Worm (Caenorhabditis elegans) whole organism, late embryonic: Measurements from ENCODE around the gene Y54F10BM.6.

Experiments
- C08G9.2 ChIP-seq: sonication (generic microtip); optimal IDR thresholded peaks from 2 replicates; lab custom pipeline; 2016; ENCODE audit warnings: mild to moderate bottlenecking, missing genetic modification characterization, moderate library complexity, missing compliant biosample characterization
- C38D4.7 ChIP-seq: fragments of 200-800 bp; sonication (Bioruptor generic); optimal IDR thresholded peaks from 2 replicates; lab custom pipeline; 2018; ENCODE audit warnings: mild to moderate bottlenecking, missing genetic modification characterization, moderate library complexity, missing compliant biosample characterization
- F13H6.1 ChIP-seq: sonication (generic microtip); optimal IDR thresholded peaks from 2 replicates; lab custom pipeline; 2016; ENCODE audit warnings: missing genetic modification characterization, missing compliant biosample characterization
- K02D7.2 ChIP-seq: sonication (generic microtip); optimal IDR thresholded peaks from 2 replicates; lab custom pipeline; 2017; ENCODE audit warnings: mild to moderate bottlenecking, missing genetic modification characterization, missing compliant biosample characterization
- T23F11.4 ChIP-seq: fragments of 200-800 bp; sonication (Bioruptor generic); optimal IDR thresholded peaks from 2 replicates; lab custom pipeline; 2018; ENCODE audit warnings: mild to moderate bottlenecking, missing genetic modification characterization, missing compliant biosample characterization
- ama-1 ChIP-seq: fragments of 150-350 bp; optimal IDR thresholded peaks from 2 replicates; lab custom pipeline; 2014
- ceh-14 ChIP-seq: sonication (generic microtip); optimal IDR thresholded peaks from 2 replicates; lab custom pipeline; 2016; ENCODE audit warnings: missing genotype, missing genetic modification characterization, missing compliant biosample characterization
- ceh-2 ChIP-seq: sonication (generic microtip); optimal IDR thresholded peaks from 2 replicates; lab custom pipeline; 2016; ENCODE audit warnings: missing genotype, missing genetic modification characterization, missing compliant biosample characterization
- ceh-22 ChIP-seq: sonication (generic microtip); optimal IDR thresholded peaks from 2 replicates; lab custom pipeline; 2017; ENCODE audit warnings: missing biosample characterization, missing genetic modification characterization
- ceh-24 ChIP-seq: sonication (generic microtip); optimal IDR thresholded peaks from 2 replicates; lab custom pipeline; 2016; ENCODE audit warnings: mild to moderate bottlenecking, missing genetic modification characterization, missing compliant biosample characterization
- ceh-31 ChIP-seq: sonication (generic microtip); optimal IDR thresholded peaks from 2 replicates; lab custom pipeline; 2016; ENCODE audit warnings: missing genetic modification characterization, missing compliant biosample characterization
- ceh-34 ChIP-seq: sonication (generic microtip); optimal IDR thresholded peaks from 2 replicates; lab custom pipeline; 2016; ENCODE audit warnings: mild to moderate bottlenecking, missing genetic modification characterization, missing compliant biosample characterization
- ceh-48 ChIP-seq: sonication (generic microtip); optimal IDR thresholded peaks from 2 replicates; lab custom pipeline; 2016; ENCODE audit warnings: missing genetic modification characterization, inconsistent platforms, missing compliant biosample characterization
- che-1 ChIP-seq: sonication (generic microtip); optimal IDR thresholded peaks from 2 replicates; lab custom pipeline; 2016; ENCODE audit warnings: mild to moderate bottlenecking, missing genetic modification characterization, missing compliant biosample characterization
- elt-2 ChIP-seq: sonication (generic microtip); optimal IDR thresholded peaks from 2 replicates; lab custom pipeline; 2016; ENCODE audit warnings: missing genetic modification reagents, missing genetic modification characterization, missing compliant biosample characterization
- elt-4 ChIP-seq: sonication (generic microtip); optimal IDR thresholded peaks from 2 replicates; lab custom pipeline; 2016; ENCODE audit warnings: missing genetic modification characterization, missing compliant biosample characterization
- ets-4 ChIP-seq: sonication (generic microtip); optimal IDR thresholded peaks from 2 replicates; lab custom pipeline; 2016; ENCODE audit warnings: missing genetic modification characterization, missing compliant biosample characterization
- eyg-1 ChIP-seq: sonication (generic microtip); optimal IDR thresholded peaks from 2 replicates; lab custom pipeline; 2016; ENCODE audit warnings: missing genotype, missing genetic modification characterization, missing compliant biosample characterization
- fkh-10 ChIP-seq: fragments of 150-350 bp; optimal IDR thresholded peaks from 2 replicates; lab custom pipeline; 2014; ENCODE audit warnings: missing biosample characterization, missing genetic modification reagents, missing genetic modification characterization
- gmeb-2 ChIP-seq: sonication (generic microtip); optimal IDR thresholded peaks from 2 replicates; lab custom pipeline; 2016; ENCODE audit warnings: missing genetic modification characterization, inconsistent platforms, missing compliant biosample characterization
- hlh-15 ChIP-seq: sonication (generic microtip); optimal IDR thresholded peaks from 2 replicates; lab custom pipeline; 2016; ENCODE audit warnings: missing genetic modification characterization, missing compliant biosample characterization
- hlh-30 ChIP-seq: sonication (generic microtip); optimal IDR thresholded peaks from 2 replicates; lab custom pipeline; 2017; ENCODE audit warnings: antibody characterized with exemption, missing genetic modification characterization, missing compliant biosample characterization; ENCODE audit not compliant: insufficient read depth
- hlh-6 ChIP-seq: sonication (generic microtip); optimal IDR thresholded peaks from 2 replicates; lab custom pipeline; 2016; ENCODE audit warnings: missing genotype, missing genetic modification characterization, missing compliant biosample characterization
- lim-6 ChIP-seq: sonication (generic microtip); optimal IDR thresholded peaks from 2 replicates; lab custom pipeline; 2016; ENCODE audit warnings: missing genetic modification characterization, missing compliant biosample characterization
- lin-11 ChIP-seq: fragments of 200-800 bp; sonication (Bioruptor generic); optimal IDR thresholded peaks from 2 replicates; lab custom pipeline; 2018; ENCODE audit warnings: mild to moderate bottlenecking, missing genetic modification characterization, missing compliant biosample characterization
- mec-3 ChIP-seq: sonication (generic microtip); optimal IDR thresholded peaks from 2 replicates; lab custom pipeline; 2016; ENCODE audit warnings: borderline replicate concordance, missing genetic modification characterization, missing compliant biosample characterization
- pag-3 ChIP-seq: sonication (generic microtip); optimal IDR thresholded peaks from 2 replicates; lab custom pipeline; 2016; ENCODE audit warnings: missing compliant biosample characterization, missing genetic modification characterization, borderline replicate concordance
- pat-9 ChIP-seq: fragments of 200-800 bp; sonication (Bioruptor generic); optimal IDR thresholded peaks from 2 replicates; lab custom pipeline; 2018; ENCODE audit warnings: mild to moderate bottlenecking, missing genetic modification characterization, moderate library complexity, missing compliant biosample characterization
- pax-1 ChIP-seq: fragments of 150-350 bp; optimal IDR thresholded peaks from 2 replicates; lab custom pipeline; 2014; ENCODE audit warnings: missing biosample characterization, missing genetic modification characterization
- pha-4 ChIP-seq: fragments of 150-350 bp; optimal IDR thresholded peaks from 2 replicates; lab custom pipeline; 2018; ENCODE audit warnings: missing biosample characterization, missing genetic modification reagents, missing genetic modification characterization
- pqm-1 ChIP-seq: sonication (generic microtip); optimal IDR thresholded peaks from 2 replicates; lab custom pipeline; 2016; ENCODE audit warnings: missing genetic modification characterization, missing compliant biosample characterization
- pros-1 ChIP-seq: fragments of 150-350 bp; optimal IDR thresholded peaks from 2 replicates; lab custom pipeline; 2014; ENCODE audit warnings: missing biosample characterization, missing genetic modification reagents, missing genetic modification characterization
- ref-2 ChIP-seq: sonication (generic microtip); optimal IDR thresholded peaks from 2 replicates; lab custom pipeline; 2016; ENCODE audit warnings: missing genetic modification characterization, missing compliant biosample characterization
- rnt-1 ChIP-seq: sonication (generic microtip); optimal IDR thresholded peaks from 2 replicates; lab custom pipeline; 2016; ENCODE audit warnings: missing genetic modification characterization, missing compliant biosample characterization
- sox-4 ChIP-seq: sonication (generic microtip); optimal IDR thresholded peaks from 2 replicates; lab custom pipeline; 2017; ENCODE audit warnings: mild to moderate bottlenecking, missing genetic modification characterization, inconsistent platforms, missing compliant biosample characterization
- tbx-2 ChIP-seq: sonication (generic microtip); optimal IDR thresholded peaks from 2 replicates; lab custom pipeline; 2016; ENCODE audit warnings: missing genetic modification characterization, missing compliant biosample characterization
- ttx-3 ChIP-seq: sonication (generic microtip); optimal IDR thresholded peaks from 2 replicates; lab custom pipeline; 2016; ENCODE audit warnings: missing genetic modification reagents, missing genetic modification characterization, missing compliant biosample characterization
- unc-3 ChIP-seq, 2 experiments: fragments of 200-800 bp in 1 of 2; sonication (Bioruptor generic) in 1 of 2; sonication (generic microtip) in 1 of 2; conservative IDR thresholded peaks in 1 of 2; optimal IDR thresholded peaks in 1 of 2; 2 replicates each; pipeline versions ENCODE4 v1.3.6 to Lab custom; 2016 to 2022; ENCODE audit warnings: missing compliant biosample characterization in 2 of 2, missing genetic modification characterization in 2 of 2, missing genetic modification reagents in 1 of 2
- unc-42 ChIP-seq: sonication (generic microtip); optimal IDR thresholded peaks from 2 replicates; lab custom pipeline; 2016; ENCODE audit warnings: missing genotype, missing genetic modification characterization, missing compliant biosample characterization
- unc-55 ChIP-seq: sonication (generic microtip); optimal IDR thresholded peaks from 2 replicates; lab custom pipeline; 2017; ENCODE audit warnings: missing biosample characterization, missing genetic modification reagents, missing genetic modification characterization
- unc-86 ChIP-seq: sonication (generic microtip); optimal IDR thresholded peaks from 2 replicates; lab custom pipeline; 2016; ENCODE audit warnings: missing genetic modification characterization, missing compliant biosample characterization
- zip-5 ChIP-seq: sonication (generic microtip); optimal IDR thresholded peaks from 2 replicates; lab custom pipeline; 2016; ENCODE audit warnings: missing genetic modification characterization, missing compliant biosample characterization

Y54F10BM.6 gene

ce11 chrIII:2262942-2263341 is at the start of gene Y54F10BM.6:
Y54F10BM.6 (plus strand) TSS chrIII:2263242.
- TF ChIP-seq elt-4 (no peak), ceh-14 (tag; lab: Kevin White, UChicago) (no peak), C38D4.7 (GFP tag; lab: Kevin White, UChicago) (no peak), ceh-2 (no peak), pros-1 (tag; lab: Kevin White, UChicago) (no peak), ceh-22 (tag; lab: Kevin White, UChicago) (no peak), che-1 (no peak), F13H6.1 (tag; lab: Kevin White, UChicago) (no peak), sox-4 (no peak), ref-2 (tag; lab: Kevin White, UChicago) (no peak), zip-5 (tag; lab: Kevin White, UChicago) (no peak), pqm-1 (tag; lab: Kevin White, UChicago) (no peak), unc-86 (tag; lab: Kevin White, UChicago) (no peak), hlh-15 (no peak)

- TF ChIP-seq ceh-24 (tag; lab: Kevin White, UChicago) = no peak
- TF ChIP-seq lin-11 (tag; lab: Kevin White, UChicago) = no peak
- no peak for TF ChIP-seq tbx-2 (tag; lab: Kevin White, UChicago)
- no peak for TF ChIP-seq pha-4 (tag; lab: Kevin White, UChicago)
- TF ChIP-seq hlh-30 (tag; lab: Kevin White, UChicago) = no peak
- no peak for TF ChIP-seq hlh-6 (tag; lab: Kevin White, UChicago)
- no peak for TF ChIP-seq ceh-48 (tag; lab: Kevin White, UChicago)
Observed at ce11 chrIII:2219408-2219807, 43.6 kb upstream of the Y54F10BM.6 start, which contains the start of gene fbxa-12. fbxa-12 (plus strand) TSS chrIII:2219708.

DNA sequence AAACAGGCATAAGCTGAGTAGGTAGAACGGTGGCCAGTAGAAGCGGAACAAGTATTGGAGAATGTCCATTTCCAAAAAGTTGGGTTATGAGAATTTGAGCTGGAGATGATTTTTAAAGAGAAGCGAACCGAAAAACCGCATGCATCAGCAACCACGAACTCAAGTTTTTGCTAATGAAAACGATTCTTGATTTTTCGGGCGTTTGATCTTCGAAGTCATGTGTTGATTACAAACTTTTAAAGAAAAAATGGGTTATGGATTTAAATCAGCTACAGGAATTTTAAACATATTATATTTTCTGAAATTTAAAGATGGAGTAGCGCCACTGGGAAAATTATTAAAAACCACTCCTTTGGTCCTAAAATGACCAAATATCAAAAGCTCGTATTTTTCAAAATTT is 39.1 kb upstream of the Y54F10BM.6 start, which contains the start of gene srd-65:
Gene srd-65, minus strand, starts transcription at position 101 of the 400 bp plus-strand sequence.
- TF ChIP-seq eyg-1 (tag; lab: Kevin White, UChicago) = no peak
- no peak for TF ChIP-seq che-1
- TF ChIP-seq C08G9.2 = no peak
- no peak for TF ChIP-seq F13H6.1 (tag; lab: Kevin White, UChicago)
- TF ChIP-seq C38D4.7 (GFP tag; lab: Kevin White, UChicago) = no peak
- TF ChIP-seq ceh-2 = no peak
- TF ChIP-seq ets-4 = no peak

ce11 chrIII:2224478-2224877 is 38.6 kb upstream of the Y54F10BM.6 start, which contains the start of gene fbxa-38:
fbxa-38 (plus strand) TSS chrIII:2224672.
- TF ChIP-seq pha-4 (tag; lab: Kevin White, UChicago) (no peak), elt-2 (tag; lab: Kevin White, UChicago) (peak; percentile 11), lim-6 (tag; lab: Kevin White, UChicago) (no peak)

- TF ChIP-seq rnt-1 (tag; lab: Kevin White, UChicago) (no peak), lim-6 (tag; lab: Kevin White, UChicago) (no peak), ama-1 (lab: Kevin White, UChicago) (no peak), gmeb-2 (no peak), pha-4 (tag; lab: Kevin White, UChicago) (no peak), K02D7.2 (no peak), pag-3 (tag; lab: Kevin White, UChicago) (no peak)
Observed at ce11 chrIII:2227407-2227806, 35.6 kb upstream of the Y54F10BM.6 start, which contains the start of gene fbxa-62. fbxa-62 (plus strand) TSS chrIII:2227707.

DNA sequence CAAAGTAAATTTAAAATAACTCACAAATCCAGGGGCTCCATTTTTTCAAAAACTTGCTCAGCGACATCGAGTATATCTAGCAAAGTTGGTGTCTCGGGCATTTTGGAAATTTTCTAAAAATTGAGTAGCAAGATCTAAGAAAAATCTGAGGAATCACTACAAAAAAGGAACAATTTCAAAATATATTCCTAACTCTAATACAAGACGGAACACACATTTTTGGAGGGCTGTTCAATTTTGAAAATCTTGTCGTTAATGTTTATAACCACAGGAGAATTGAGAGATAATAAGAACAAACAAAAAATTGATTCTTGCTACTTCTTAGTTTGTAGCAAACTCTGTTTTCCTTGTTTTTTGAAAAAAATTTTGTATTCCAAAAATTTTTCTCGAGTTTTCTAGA is 30.7 kb upstream of the Y54F10BM.6 start, which contains the start of gene fbxa-47:
Gene fbxa-47, minus strand, starts transcription at position 101 of the 400 bp plus-strand sequence.
- TF ChIP-seq F13H6.1 (tag; lab: Kevin White, UChicago) (no peak), pat-9 (tag; lab: Kevin White, UChicago) (no peak), unc-55 (GFP tag; lab: Kevin White, UChicago) (no peak), unc-3 (GFP tag; conservative IDR thresholded peaks at IDR 0.05; lab: Robert Waterston, UW) (no peak), unc-3 (tag; optimal IDR thresholded peaks at IDR 0.05; lab: Kevin White, UChicago) (no peak), ceh-22 (tag; lab: Kevin White, UChicago) (no peak), ets-4 (no peak), unc-42 (tag; lab: Kevin White, UChicago) (no peak), pax-1 (tag; lab: Kevin White, UChicago) (no peak), ceh-34 (tag; lab: Kevin White, UChicago) (no peak), ceh-14 (tag; lab: Kevin White, UChicago) (no peak), mec-3 (no peak), pros-1 (tag; lab: Kevin White, UChicago) (no peak), rnt-1 (tag; lab: Kevin White, UChicago) (no peak), T23F11.4 (GFP tag; lab: Kevin White, UChicago) (no peak), elt-2 (tag; lab: Kevin White, UChicago) (no peak), fkh-10 (GFP tag; lab: Kevin White, UChicago) (no peak), ttx-3 (tag; lab: Kevin White, UChicago) (no peak), ceh-31 (tag; lab: Kevin White, UChicago) (no peak)
